Fruit fly (Drosophila melanogaster): Measurements from ENCODE around the gene Kap-alpha1.

DNA sequence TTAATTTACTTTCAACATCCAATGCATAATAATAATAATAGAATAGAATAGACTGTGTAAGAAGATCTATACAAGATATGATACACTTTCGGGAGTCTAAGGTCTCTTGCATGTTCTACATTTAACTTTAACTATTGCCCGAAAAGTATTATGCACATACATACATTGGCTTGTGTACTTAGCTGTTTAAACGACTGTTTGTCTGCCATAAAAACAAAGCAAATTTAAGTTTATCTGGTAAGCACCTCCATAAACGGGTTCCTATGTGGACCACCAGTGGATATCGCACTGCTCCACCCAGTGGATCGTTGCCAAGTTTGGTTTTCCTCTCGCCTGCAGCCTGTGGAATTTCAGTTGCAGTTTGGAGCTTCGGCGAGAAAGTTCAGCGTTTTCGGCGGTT lies 39.9 kb downstream of the Kap-alpha1 start:
- TF ChIP-seq usp (GFP tag; optimal IDR thresholded peaks at IDR 0.05): no peak
- TF ChIP-seq EcR (GFP tag; optimal IDR thresholded peaks at IDR 0.05): no peak

Data from whole organism.